Worm (Caenorhabditis elegans) whole organism, midembryonic: Measurements from ENCODE around the gene srd-68.

Experiments used
- T22C8.4 ChIP-seq: fragments of 200-800 bp; sonication (Bioruptor generic); IDR thresholded peaks from 2 replicates; pipeline ENCODE4 v1.3.6; 2022; ENCODE audit warnings: missing genetic modification characterization, missing compliant biosample characterization
- cog-1 ChIP-seq: sonication (generic microtip); optimal IDR thresholded peaks from 2 replicates; lab custom pipeline; 2016; ENCODE audit warnings: missing genetic modification characterization, missing compliant biosample characterization
- flt-1 ChIP-seq: fragments of 200-800 bp; sonication (Bioruptor generic); IDR thresholded peaks from 2 replicates; pipeline ENCODE4 v1.3.6; 2022; ENCODE audit warnings: missing genetic modification characterization, missing compliant biosample characterization
- klf-2 ChIP-seq: fragments of 200-800 bp; sonication (Bioruptor generic); conservative IDR thresholded peaks from 2 replicates; pipeline ENCODE4 v1.3.6; 2022; ENCODE audit warnings: missing genetic modification reagents, missing genetic modification characterization, missing compliant biosample characterization
- med-1 ChIP-seq: sonication (generic microtip); optimal IDR thresholded peaks from 2 replicates; lab custom pipeline; 2017; ENCODE audit warnings: missing genetic modification characterization, mild to moderate bottlenecking, missing compliant biosample characterization, antibody characterized with exemption, missing genetic modification reagents; ENCODE audit not compliant: insufficient read depth
- ref-1 ChIP-seq: fragments of 200-800 bp; sonication (Bioruptor generic); conservative IDR thresholded peaks from 2 replicates; pipeline ENCODE4 v1.3.6; 2022; ENCODE audit warnings: missing genetic modification reagents, missing genetic modification characterization, missing compliant biosample characterization
- tab-1 ChIP-seq: fragments of 200-800 bp; sonication (Bioruptor generic); IDR thresholded peaks from 2 replicates; pipeline ENCODE4 v1.3.6; 2022; ENCODE audit warnings: missing genetic modification characterization, missing compliant biosample characterization
- ztf-23 ChIP-seq: fragments of 200-800 bp; sonication (Bioruptor generic); IDR thresholded peaks from 2 replicates; pipeline ENCODE4 v1.3.6; 2022; ENCODE audit warnings: missing genetic modification reagents, missing genetic modification characterization, missing compliant biosample characterization
- ztf-29 ChIP-seq: fragments of 200-800 bp; sonication (Bioruptor generic); IDR thresholded peaks from 2 replicates; pipeline ENCODE4 v1.3.6; 2022; ENCODE audit warnings: missing genetic modification reagents, missing genetic modification characterization, missing compliant biosample characterization

Gene srd-68

ce11 chrV:16916079-16916478, 13.5 kb upstream of the srd-68 start, which contains the start of gene F09C6.10:
F09C6.10 (minus strand) TSS chrV:16916179.
- TF ChIP-seq ztf-23 (GFP tag; lab: Robert Waterston, UW) (no peak), cog-1 (tag; lab: Kevin White, UChicago) (no peak), T22C8.4 (no peak), med-1 (GFP tag; lab: Kevin White, UChicago) (no peak), ref-1 (GFP tag; lab: Robert Waterston, UW) (no peak), tab-1 (GFP tag; lab: Robert Waterston, UW) (no peak)

ce11 chrV:16911934-16912333, 9.3 kb upstream of the srd-68 start, which contains the start of gene nhr-116:
nhr-116 (plus strand) TSS chrV:16912234.
- TF ChIP-seq ref-1 (GFP tag; lab: Robert Waterston, UW): no peak
- no peak for TF ChIP-seq med-1 (GFP tag; lab: Kevin White, UChicago)
- TF ChIP-seq cog-1 (tag; lab: Kevin White, UChicago): no peak
- no peak for TF ChIP-seq ztf-29 (GFP tag; lab: Robert Waterston, UW)
- TF ChIP-seq T22C8.4: no peak
- TF ChIP-seq flt-1 (GFP tag; lab: Robert Waterston, UW): no peak
- TF ChIP-seq tab-1 (GFP tag; lab: Robert Waterston, UW): no peak
- TF ChIP-seq ztf-23 (GFP tag; lab: Robert Waterston, UW): no peak
- no peak for TF ChIP-seq klf-2 (GFP tag; lab: Robert Waterston, UW)

ce11 chrV:16911294-16911693, 8.7 kb upstream of the srd-68 start:
- TF ChIP-seq tab-1 (GFP tag; lab: Robert Waterston, UW) (no peak), T22C8.4 (no peak), klf-2 (GFP tag; lab: Robert Waterston, UW) (no peak), ztf-29 (GFP tag; lab: Robert Waterston, UW) (no peak), med-1 (GFP tag; lab: Kevin White, UChicago) (no peak), ref-1 (GFP tag; lab: Robert Waterston, UW) (no peak)

- TF ChIP-seq tab-1 (GFP tag; lab: Robert Waterston, UW) (no peak), ref-1 (GFP tag; lab: Robert Waterston, UW) (no peak), ztf-29 (GFP tag; lab: Robert Waterston, UW) (no peak), flt-1 (GFP tag; lab: Robert Waterston, UW) (no peak), med-1 (GFP tag; lab: Kevin White, UChicago) (no peak), cog-1 (tag; lab: Kevin White, UChicago) (no peak), T22C8.4 (no peak), klf-2 (GFP tag; lab: Robert Waterston, UW) (no peak), ztf-23 (GFP tag; lab: Robert Waterston, UW) (no peak)
These were observed 8.2 kb upstream of the srd-68 start for ce11 chrV:16910864-16911263.

- no peak for TF ChIP-seq med-1 (GFP tag; lab: Kevin White, UChicago)
- TF ChIP-seq flt-1 (GFP tag; lab: Robert Waterston, UW): no peak
- no peak for TF ChIP-seq T22C8.4
- TF ChIP-seq ztf-29 (GFP tag; lab: Robert Waterston, UW): no peak
- TF ChIP-seq tab-1 (GFP tag; lab: Robert Waterston, UW): no peak
- no peak for TF ChIP-seq klf-2 (GFP tag; lab: Robert Waterston, UW)
- TF ChIP-seq ref-1 (GFP tag; lab: Robert Waterston, UW): no peak
- no peak for TF ChIP-seq ztf-23 (GFP tag; lab: Robert Waterston, UW)
- TF ChIP-seq cog-1 (tag; lab: Kevin White, UChicago): no peak
These were observed 7.2 kb upstream of the srd-68 start, which contains the start of gene F09C6.16 for ce11 chrV:16909871-16910270. F09C6.16 (minus strand) TSS chrV:16909971.

- no peak for TF ChIP-seq ztf-29 (GFP tag; lab: Robert Waterston, UW)
- no peak for TF ChIP-seq med-1 (GFP tag; lab: Kevin White, UChicago)
- no peak for TF ChIP-seq T22C8.4
- no peak for TF ChIP-seq tab-1 (GFP tag; lab: Robert Waterston, UW)
- TF ChIP-seq flt-1 (GFP tag; lab: Robert Waterston, UW): no peak
- TF ChIP-seq cog-1 (tag; lab: Kevin White, UChicago): no peak
- TF ChIP-seq ztf-23 (GFP tag; lab: Robert Waterston, UW): no peak
- no peak for TF ChIP-seq ref-1 (GFP tag; lab: Robert Waterston, UW)
- no peak for TF ChIP-seq klf-2 (GFP tag; lab: Robert Waterston, UW)
These were observed 2.0 kb upstream of the srd-68 start, which contains the start of gene nhr-262 for ce11 chrV:16904612-16905011. nhr-262 (plus strand) TSS chrV:16904912.

ce11 chrV:16899355-16899754, 3.3 kb downstream of the srd-68 start, which contains the start of gene fbxa-45:
fbxa-45 (minus strand) TSS chrV:16899455.
- no peak for TF ChIP-seq flt-1 (GFP tag; lab: Robert Waterston, UW)
- TF ChIP-seq ref-1 (GFP tag; lab: Robert Waterston, UW): no peak
- TF ChIP-seq klf-2 (GFP tag; lab: Robert Waterston, UW): no peak
- no peak for TF ChIP-seq ztf-29 (GFP tag; lab: Robert Waterston, UW)
- TF ChIP-seq med-1 (GFP tag; lab: Kevin White, UChicago): no peak
- TF ChIP-seq T22C8.4: no peak
- no peak for TF ChIP-seq cog-1 (tag; lab: Kevin White, UChicago)
- TF ChIP-seq ztf-23 (GFP tag; lab: Robert Waterston, UW): no peak
- TF ChIP-seq tab-1 (GFP tag; lab: Robert Waterston, UW): no peak

- TF ChIP-seq flt-1 (GFP tag; lab: Robert Waterston, UW) (no peak), ztf-23 (GFP tag; lab: Robert Waterston, UW) (no peak)
These were observed 9.2 kb downstream of the srd-68 start, which contains the start of gene F09C6.15 for ce11 chrV:16893440-16893839. F09C6.15 (plus strand) TSS chrV:16893740.

- TF ChIP-seq med-1 (GFP tag; lab: Kevin White, UChicago) (no peak), ztf-23 (GFP tag; lab: Robert Waterston, UW) (no peak), flt-1 (GFP tag; lab: Robert Waterston, UW) (no peak), ref-1 (GFP tag; lab: Robert Waterston, UW) (no peak), cog-1 (tag; lab: Kevin White, UChicago) (no peak), tab-1 (GFP tag; lab: Robert Waterston, UW) (no peak), klf-2 (GFP tag; lab: Robert Waterston, UW) (no peak), ztf-29 (GFP tag; lab: Robert Waterston, UW) (no peak), T22C8.4 (no peak)
These were observed 13.8 kb downstream of the srd-68 start, which contains the start of the genes ifas-2 and fbxa-44 for ce11 chrV:16888788-16889325. ifas-2 (minus strand) TSS chrV:16888888. fbxa-44 (plus strand) TSS chrV:16889275.
